Worm (Caenorhabditis elegans) whole organism, young adult: ENCODE measurements around the gene F53F4.11.

Experiments
- B0336.3 ChIP-seq: fragments of 200-800 bp; sonication (Bioruptor generic); IDR thresholded peaks from 2 replicates; pipeline ENCODE4 v1.3.6; 2022; ENCODE audit warnings: missing genetic modification characterization, missing compliant biosample characterization
- C17E4.6 ChIP-seq: fragments of 200-800 bp; sonication (Bioruptor generic); IDR thresholded peaks from 2 replicates; pipeline ENCODE4 v1.3.6; 2022; ENCODE audit warnings: missing genetic modification reagents, missing genetic modification characterization, missing compliant biosample characterization
- D2030.7 ChIP-seq: fragments of 200-800 bp; sonication (Bioruptor generic); IDR thresholded peaks from 2 replicates; pipeline ENCODE4 v1.3.6; 2022; ENCODE audit warnings: missing genetic modification reagents, missing genetic modification characterization, missing compliant biosample characterization
- F23B12.7 ChIP-seq: sonication (generic microtip); optimal IDR thresholded peaks from 2 replicates; lab custom pipeline; 2017; ENCODE audit warnings: missing genetic modification characterization, mild to moderate bottlenecking, missing compliant biosample characterization, antibody characterized with exemption, moderate library complexity; ENCODE audit not compliant: insufficient read depth
- F33H1.4 ChIP-seq: fragments of 200-800 bp; sonication (Bioruptor generic); IDR thresholded peaks from 2 replicates; pipeline ENCODE4 v1.3.6; 2022; ENCODE audit warnings: missing genetic modification reagents, missing genetic modification characterization, missing compliant biosample characterization
- F57C9.4 ChIP-seq: sonication (generic microtip); optimal IDR thresholded peaks from 2 replicates; lab custom pipeline; 2017; ENCODE audit warnings: mild to moderate bottlenecking, missing genetic modification characterization, missing compliant biosample characterization
- K11D2.4 ChIP-seq: fragments of 200-800 bp; sonication (Bioruptor generic); IDR thresholded peaks from 2 replicates; pipeline ENCODE4 v1.3.6; 2022; ENCODE audit warnings: missing genetic modification reagents, missing genetic modification characterization, missing compliant biosample characterization
- attf-5 ChIP-seq: fragments of 200-800 bp; sonication (Bioruptor generic); optimal IDR thresholded peaks from 2 replicates; lab custom pipeline; 2018; ENCODE audit warnings: mild to moderate bottlenecking, missing genetic modification characterization, missing compliant biosample characterization
- bed-2 ChIP-seq: fragments of 200-800 bp; sonication (Bioruptor generic); IDR thresholded peaks from 2 replicates; pipeline ENCODE4 v1.3.6; 2022; ENCODE audit warnings: missing genetic modification reagents, missing genetic modification characterization, missing compliant biosample characterization
- cebp-1 ChIP-seq, 2 experiments: fragments of 200-800 bp in 1 of 2; sonication (Bioruptor generic) in 1 of 2; sonication (generic microtip) in 1 of 2; IDR thresholded peaks in 1 of 2; optimal IDR thresholded peaks in 1 of 2; 2 replicates each; pipeline versions ENCODE4 v1.3.6 to Lab custom; 2017 to 2022; ENCODE audit warnings: missing compliant biosample characterization in 2 of 2, missing genetic modification characterization in 2 of 2, mild to moderate bottlenecking in 1 of 2, missing genetic modification reagents in 1 of 2, moderate library complexity in 1 of 2
- cebp-2 ChIP-seq: fragments of 200-800 bp; sonication (Bioruptor generic); IDR thresholded peaks from 2 replicates; pipeline ENCODE4 v1.3.6; 2022; ENCODE audit warnings: missing genetic modification characterization, missing compliant biosample characterization
- ceh-27 ChIP-seq: fragments of 200-800 bp; sonication (Bioruptor generic); optimal IDR thresholded peaks from 2 replicates; lab custom pipeline; 2018; ENCODE audit warnings: mild to moderate bottlenecking, missing genetic modification characterization, moderate library complexity, missing compliant biosample characterization
- ceh-91 ChIP-seq: fragments of 200-800 bp; sonication (Bioruptor generic); IDR thresholded peaks from 2 replicates; pipeline ENCODE4 v1.3.6; 2022; ENCODE audit warnings: missing genetic modification reagents, missing genetic modification characterization, missing compliant biosample characterization
- egrh-3 ChIP-seq: fragments of 200-800 bp; sonication (Bioruptor generic); IDR thresholded peaks from 2 replicates; pipeline ENCODE4 v1.3.6; 2022; ENCODE audit warnings: missing genetic modification reagents, missing genetic modification characterization, missing compliant biosample characterization
- hsf-1 ChIP-seq: fragments of 200-800 bp; sonication (Bioruptor generic); IDR thresholded peaks from 2 replicates; pipeline ENCODE4 v1.3.6; 2022; ENCODE audit warnings: missing genetic modification reagents, missing genetic modification characterization, missing compliant biosample characterization
- lin-26 ChIP-seq: fragments of 200-800 bp; sonication (Bioruptor generic); IDR thresholded peaks from 2 replicates; pipeline ENCODE4 v1.3.6; 2022; ENCODE audit warnings: missing genetic modification reagents, missing genetic modification characterization, missing compliant biosample characterization
- lin-40 ChIP-seq: sonication (generic microtip); optimal IDR thresholded peaks from 2 replicates; lab custom pipeline; 2016; ENCODE audit warnings: missing genetic modification characterization, mild to moderate bottlenecking, missing compliant biosample characterization, missing genotype, missing genetic modification reagents
- lin-54 ChIP-seq: fragments of 200-800 bp; sonication (Bioruptor generic); optimal IDR thresholded peaks from 2 replicates; lab custom pipeline; 2018; ENCODE audit warnings: mild to moderate bottlenecking, missing genetic modification characterization, missing compliant biosample characterization
- lsl-1 ChIP-seq: fragments of 200-800 bp; sonication (Bioruptor generic); optimal IDR thresholded peaks from 2 replicates; lab custom pipeline; 2018; ENCODE audit warnings: mild to moderate bottlenecking, missing genetic modification characterization, moderate library complexity, missing compliant biosample characterization
- lsy-27 ChIP-seq: sonication (generic microtip); optimal IDR thresholded peaks from 2 replicates; lab custom pipeline; 2017; ENCODE audit warnings: missing genetic modification characterization, mild to moderate bottlenecking, missing compliant biosample characterization, antibody characterized with exemption, missing genotype, borderline replicate concordance; ENCODE audit not compliant: insufficient read depth
- madf-3 ChIP-seq: fragments of 200-800 bp; sonication (Bioruptor generic); IDR thresholded peaks from 2 replicates; pipeline ENCODE4 v1.3.6; 2022; ENCODE audit warnings: missing genetic modification reagents, missing genetic modification characterization, missing compliant biosample characterization
- madf-6 ChIP-seq: fragments of 200-800 bp; sonication (Bioruptor generic); IDR thresholded peaks from 2 replicates; pipeline ENCODE4 v1.3.6; 2022; ENCODE audit warnings: missing genetic modification reagents, missing genetic modification characterization, missing compliant biosample characterization
- madf-8 ChIP-seq: fragments of 200-800 bp; sonication (Bioruptor generic); conservative IDR thresholded peaks from 2 replicates; pipeline ENCODE4 v1.3.6; 2022; ENCODE audit warnings: missing genetic modification reagents, missing genetic modification characterization, missing compliant biosample characterization
- mcd-1 ChIP-seq: fragments of 200-800 bp; sonication (Bioruptor generic); IDR thresholded peaks from 2 replicates; pipeline ENCODE4 v1.3.6; 2022; ENCODE audit warnings: missing genetic modification reagents, missing genetic modification characterization, missing compliant biosample characterization
- mel-28 ChIP-seq: sonication (generic microtip); optimal IDR thresholded peaks from 2 replicates; lab custom pipeline; 2016; ENCODE audit warnings: borderline replicate concordance, mild to moderate bottlenecking, missing genetic modification characterization, missing compliant biosample characterization
- nhr-80 ChIP-seq: sonication (generic microtip); optimal IDR thresholded peaks from 2 replicates; lab custom pipeline; 2016; ENCODE audit warnings: missing genetic modification characterization, missing compliant biosample characterization
- pbrm-1 ChIP-seq: fragments of 200-800 bp; sonication (Bioruptor generic); IDR thresholded peaks from 2 replicates; pipeline ENCODE4 v1.3.6; 2022; ENCODE audit warnings: missing genetic modification reagents, missing genetic modification characterization, missing compliant biosample characterization
- repo-1 ChIP-seq: sonication (generic microtip); optimal IDR thresholded peaks from 2 replicates; lab custom pipeline; 2017; ENCODE audit warnings: mild to moderate bottlenecking, missing genetic modification characterization, missing compliant biosample characterization
- rpc-1 ChIP-seq, 2 experiments: fragments of 150-350 bp in 1 of 2; sonication (generic microtip) in 1 of 2; optimal IDR thresholded peaks; 2 replicates each; lab custom pipeline; 2014 to 2018; ENCODE audit warnings: missing biosample characterization in 1 of 2, missing genetic modification characterization in 1 of 2, missing genetic modification reagents in 1 of 2, missing genotype in 1 of 2
- snpc-3.4 ChIP-seq: sonication (generic microtip); optimal IDR thresholded peaks from 2 replicates; lab custom pipeline; 2017; ENCODE audit warnings: missing genetic modification characterization, mild to moderate bottlenecking, missing compliant biosample characterization, antibody characterized with exemption, moderate library complexity, missing genotype, missing genetic modification reagents
- unc-130 ChIP-seq: sonication (generic microtip); optimal IDR thresholded peaks from 2 replicates; lab custom pipeline; 2016; ENCODE audit warnings: missing genetic modification reagents, missing genetic modification characterization, missing compliant biosample characterization
- unc-62 ChIP-seq: fragments of 150-350 bp; optimal IDR thresholded peaks from 2 replicates; lab custom pipeline; 2014; ENCODE audit warnings: missing biosample characterization, missing genetic modification reagents, missing genetic modification characterization
- xnd-1 ChIP-seq: sonication (generic microtip); optimal IDR thresholded peaks from 2 replicates; lab custom pipeline; 2016; ENCODE audit warnings: missing genotype, missing genetic modification reagents, missing genetic modification characterization, missing compliant biosample characterization
- ztf-18 ChIP-seq: sonication (generic microtip); optimal IDR thresholded peaks from 2 replicates; lab custom pipeline; 2016; ENCODE audit warnings: missing genotype, mild to moderate bottlenecking, missing genetic modification characterization, missing compliant biosample characterization

The F53F4.11 gene

DNA sequence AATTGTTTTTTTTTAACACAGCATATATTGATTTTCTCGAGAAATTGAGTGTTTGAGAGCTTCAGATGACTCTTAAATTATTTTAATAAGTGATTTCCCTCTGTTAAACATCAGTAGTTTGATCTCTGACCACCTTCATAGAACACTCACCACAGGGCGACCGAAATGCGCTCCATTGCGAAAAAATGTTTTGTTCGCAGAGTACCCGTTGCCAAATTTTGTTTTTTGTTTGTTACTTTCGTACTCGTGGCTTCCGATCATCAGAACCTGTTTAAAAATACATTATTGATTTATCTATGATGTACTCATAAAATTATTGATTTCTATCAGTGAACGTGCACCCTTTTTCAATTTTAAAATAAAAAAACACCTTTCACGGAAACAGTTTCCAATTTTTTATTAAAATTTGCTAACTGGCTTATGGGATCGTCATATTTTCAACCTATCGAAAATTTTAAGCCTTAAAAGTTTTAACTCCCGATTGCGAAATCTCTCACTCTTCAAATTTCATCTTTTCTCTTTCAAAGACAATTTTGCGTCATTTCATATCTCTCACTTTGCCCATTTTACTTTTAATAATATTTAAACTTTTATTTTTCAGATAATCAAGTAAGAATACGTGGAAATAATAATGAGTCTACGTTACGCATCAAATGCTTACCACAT lies 36.5 kb upstream of the F53F4.11 start, which contains the start of gene letm-1:
Gene letm-1 (plus strand): TSS at position 598 of the 666 bp plus-strand sequence.
- TF ChIP-seq egrh-3 (no peak), lin-40 (no peak), lin-26 (GFP tag; lab: Robert Waterston, UW) (peak; percentile 15; the same call in 1 of the 2 replicates), rpc-1 (optimal IDR thresholded peaks at IDR 0.05; lab: Kevin White, UChicago) (no peak), rpc-1 (tag; optimal IDR thresholded peaks at IDR 0.05; lab: Kevin White, UChicago) (no peak), repo-1 (no peak), cebp-1 (GFP tag; IDR thresholded peaks at IDR 0.05; lab: Robert Waterston, UW) (peak; percentile 38; the same call in 1 of the 2 replicates), cebp-1 (tag; optimal IDR thresholded peaks at IDR 0.05; lab: Kevin White, UChicago) (peak; percentile 92), mcd-1 (GFP tag; lab: Robert Waterston, UW) (peak; percentile 14; the same call in 1 of the 2 replicates), ceh-91 (no peak), pbrm-1 (GFP tag; lab: Robert Waterston, UW) (0 out of 2 replicates have a peak, but pooled peaks have one; percentile 24), ceh-27 (GFP tag; lab: Kevin White, UChicago) (no peak), lsy-27 (tag; lab: Kevin White, UChicago) (no peak), B0336.3 (no peak), ztf-18 (tag; lab: Kevin White, UChicago) (peak; percentile 15), unc-62 (GFP tag; lab: Kevin White, UChicago) (no peak), madf-3 (GFP tag; lab: Robert Waterston, UW) (no peak), K11D2.4 (GFP tag; lab: Robert Waterston, UW) (no peak), nhr-80 (peak; percentile 51), unc-130 (GFP tag; lab: Kevin White, UChicago) (no peak), attf-5 (GFP tag; lab: Kevin White, UChicago) (peak; percentile 21), snpc-3.4 (tag; lab: Kevin White, UChicago) (no peak), madf-6 (GFP tag; lab: Robert Waterston, UW) (0 out of 2 replicates have a peak, but pooled peaks have one; percentile 18)

DNA sequence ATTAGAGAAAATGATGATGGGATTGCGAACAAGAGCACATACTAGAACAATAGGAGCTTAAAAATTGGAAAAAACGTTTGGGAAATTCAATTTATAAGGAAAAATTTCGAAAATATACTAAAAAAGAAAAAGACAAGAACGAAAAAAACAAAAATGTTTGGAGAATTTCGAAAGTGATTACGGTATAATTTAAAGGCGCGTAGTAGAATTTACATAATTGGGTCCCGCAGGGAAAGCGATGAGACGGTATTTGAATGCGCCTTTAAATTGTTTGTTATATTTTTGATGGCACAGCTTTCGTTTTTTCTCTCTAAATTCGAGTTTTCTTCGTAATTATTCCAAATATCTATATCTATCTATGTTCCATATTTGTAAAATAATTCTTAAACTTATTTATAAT lies 35.8 kb upstream of the F53F4.11 start:
- TF ChIP-seq mel-28 (no peak), lsl-1 (GFP tag; lab: Kevin White, UChicago) (peak; percentile 90), hsf-1 (GFP tag; lab: Robert Waterston, UW) (peak; percentile 16; the same call in 1 of the 2 replicates), bed-2 (GFP tag; lab: Robert Waterston, UW) (no peak), D2030.7 (GFP tag; lab: Robert Waterston, UW) (peak; percentile 42; the same call in 1 of the 2 replicates), cebp-2 (GFP tag; lab: Robert Waterston, UW) (no peak), xnd-1 (tag; lab: Kevin White, UChicago) (peak; percentile 80), F57C9.4 (no peak), unc-62 (GFP tag; lab: Kevin White, UChicago) (no peak), F33H1.4 (GFP tag; lab: Robert Waterston, UW) (peak; percentile 88), madf-8 (GFP tag; lab: Robert Waterston, UW) (peak; percentile 63), C17E4.6 (GFP tag; lab: Robert Waterston, UW) (no peak), F23B12.7 (no peak), lin-54 (GFP tag; lab: Kevin White, UChicago) (peak; percentile 37), madf-6 (GFP tag; lab: Robert Waterston, UW) (peak; percentile 88)
- TF ChIP-seq, all 124 proteins: peak for 8
